Fruit fly (Drosophila melanogaster) whole organism, embryonic: ENCODE measurements around the gene CG4404.

Experiments used
- Atf3 ChIP-seq: fragments of 200-800 bp; sonication (Bioruptor generic); optimal IDR thresholded peaks from 3 replicates; lab custom pipeline; 2016; ENCODE audit warnings: missing biosample characterization, missing genetic modification characterization
- CG10366 ChIP-seq: fragments of 200-800 bp; sonication (Bioruptor generic); IDR thresholded peaks from 2 replicates; pipeline ENCODE4 v1.3.6; 2022; ENCODE audit warnings: missing biosample characterization, missing genetic modification characterization
- CG10543 ChIP-seq: fragments of 200-800 bp; sonication (Bioruptor generic); optimal IDR thresholded peaks from 3 replicates; lab custom pipeline; 2017; ENCODE audit warnings: missing biosample characterization, mild to moderate bottlenecking, missing genetic modification characterization, moderate library complexity
- CG11696 ChIP-seq: fragments of 200-800 bp; sonication (Bioruptor generic); IDR thresholded peaks from 2 replicates; pipeline ENCODE4 v1.3.6; 2022; ENCODE audit warnings: missing biosample characterization, missing genetic modification characterization
- CG13424 ChIP-seq: fragments of 200-800 bp; sonication (Bioruptor generic); optimal IDR thresholded peaks from 2 replicates; lab custom pipeline; 2019; ENCODE audit warnings: missing biosample characterization, mild to moderate bottlenecking, missing genetic modification characterization, moderate library complexity
- CG13624 ChIP-seq: fragments of 200-800 bp; sonication (Bioruptor generic); optimal IDR thresholded peaks from 2 replicates; lab custom pipeline; 2016; ENCODE audit warnings: missing biosample characterization, missing genetic modification characterization
- CG13775 ChIP-seq: fragments of 200-800 bp; sonication (Bioruptor generic); optimal IDR thresholded peaks from 3 replicates; lab custom pipeline; 2017; ENCODE audit warnings: missing biosample characterization, mild to moderate bottlenecking, missing genetic modification characterization
- CG14860 ChIP-seq: fragments of 200-800 bp; sonication (Bioruptor generic); IDR thresholded peaks from 3 replicates; pipeline ENCODE4 v1.3.6; 2022; ENCODE audit warnings: missing biosample characterization, missing genetic modification characterization; ENCODE audit not compliant: partially characterized antibody
- CG1529 ChIP-seq: fragments of 200-800 bp; sonication (Bioruptor generic); optimal IDR thresholded peaks from 3 replicates; lab custom pipeline; 2018; ENCODE audit warnings: missing biosample characterization, missing genetic modification characterization
- CG17612 ChIP-seq: fragments of 200-800 bp; sonication (Bioruptor generic); IDR thresholded peaks from 2 replicates; pipeline ENCODE4 v1.3.6; 2022; ENCODE audit warnings: missing biosample characterization, missing genetic modification characterization
- CG18619 ChIP-seq: fragments of 200-800 bp; sonication (Bioruptor generic); optimal IDR thresholded peaks from 3 replicates; lab custom pipeline; 2017; ENCODE audit warnings: missing biosample characterization, mild to moderate bottlenecking, missing genetic modification characterization
- CG30020 ChIP-seq: fragments of 200-800 bp; optimal IDR thresholded peaks from 2 replicates; lab custom pipeline; 2019; ENCODE audit warnings: missing biosample characterization, mild to moderate bottlenecking, missing genetic modification characterization, moderate library complexity
- CG30431 ChIP-seq: fragments of 200-800 bp; sonication (Bioruptor generic); optimal IDR thresholded peaks from 2 replicates; lab custom pipeline; 2017; ENCODE audit warnings: missing biosample characterization, missing genetic modification characterization
- CG32532 ChIP-seq: fragments of 200-800 bp; sonication (Bioruptor generic); IDR thresholded peaks from 2 replicates; pipeline ENCODE4 v1.3.6; 2022; ENCODE audit warnings: missing biosample characterization, missing genetic modification characterization
- CG34376 ChIP-seq: fragments of 200-800 bp; sonication (Bioruptor generic); optimal IDR thresholded peaks from 2 replicates; lab custom pipeline; 2018; ENCODE audit warnings: missing biosample characterization, mild to moderate bottlenecking, missing genetic modification characterization
- CG4820 ChIP-seq: fragments of 200-800 bp; sonication (Bioruptor generic); optimal IDR thresholded peaks from 3 replicates; lab custom pipeline; 2016; ENCODE audit warnings: missing biosample characterization, missing genetic modification characterization
- CG7745 ChIP-seq: fragments of 200-800 bp; sonication (Bioruptor generic); optimal IDR thresholded peaks from 2 replicates; lab custom pipeline; 2018; ENCODE audit warnings: missing biosample characterization, mild to moderate bottlenecking, missing genetic modification characterization, moderate library complexity
- CG7928 ChIP-seq: fragments of 200-800 bp; sonication (Bioruptor generic); optimal IDR thresholded peaks from 2 replicates; lab custom pipeline; 2017; ENCODE audit warnings: missing biosample characterization, mild to moderate bottlenecking, missing genetic modification characterization
- CG8281 ChIP-seq: fragments of 200-800 bp; sonication (Bioruptor generic); optimal IDR thresholded peaks from 2 replicates; lab custom pipeline; 2018; ENCODE audit warnings: missing biosample characterization, mild to moderate bottlenecking, missing genetic modification characterization, moderate library complexity
- CG9609 ChIP-seq: fragments of 200-800 bp; sonication (Bioruptor generic); optimal IDR thresholded peaks from 3 replicates; lab custom pipeline; 2016; ENCODE audit warnings: missing biosample characterization, missing genetic modification characterization
- CG9727 ChIP-seq: fragments of 200-800 bp; sonication (Bioruptor generic); optimal IDR thresholded peaks from 3 replicates; lab custom pipeline; 2017; ENCODE audit warnings: missing biosample characterization, mild to moderate bottlenecking, missing genetic modification characterization
- CHES-1-like ChIP-seq: fragments of 200-800 bp; sonication (Bioruptor generic); optimal IDR thresholded peaks from 2 replicates; lab custom pipeline; 2016; ENCODE audit warnings: missing biosample characterization, missing genetic modification characterization
- D19A ChIP-seq: fragments of 200-800 bp; optimal IDR thresholded peaks from 3 replicates; lab custom pipeline; 2019; ENCODE audit warnings: missing biosample characterization, mild to moderate bottlenecking, missing genetic modification characterization, moderate library complexity
- Doc2 ChIP-seq: fragments of 200-800 bp; sonication (Bioruptor generic); IDR thresholded peaks from 2 replicates; pipeline ENCODE4 v1.3.6; 2022; ENCODE audit warnings: missing biosample characterization, missing genetic modification characterization
- Fer2 ChIP-seq: fragments of 200-800 bp; sonication (Bioruptor generic); optimal IDR thresholded peaks from 2 replicates; lab custom pipeline; 2018; ENCODE audit warnings: missing biosample characterization, mild to moderate bottlenecking, missing genetic modification characterization, moderate library complexity
- HLHmδ ChIP-seq: fragments of 200-800 bp; sonication (Bioruptor generic); optimal IDR thresholded peaks from 2 replicates; lab custom pipeline; 2018; ENCODE audit warnings: missing biosample characterization, mild to moderate bottlenecking, missing genetic modification characterization, moderate library complexity
- Hand ChIP-seq: fragments of 200-800 bp; sonication (Bioruptor generic); optimal IDR thresholded peaks from 2 replicates; lab custom pipeline; 2017; ENCODE audit warnings: mild to moderate bottlenecking, missing biosample characterization, missing genetic modification reagents, missing genetic modification characterization
- Mes4 ChIP-seq: fragments of 200-800 bp; sonication (Bioruptor generic); optimal IDR thresholded peaks from 2 replicates; lab custom pipeline; 2016; ENCODE audit warnings: missing biosample characterization, missing genetic modification characterization
- NC2α ChIP-seq: fragments of 200-800 bp; sonication (Bioruptor generic); optimal IDR thresholded peaks from 2 replicates; lab custom pipeline; 2016; ENCODE audit warnings: missing biosample characterization, missing genetic modification characterization
- NK7.1 ChIP-seq: fragments of 200-800 bp; sonication (Bioruptor generic); optimal IDR thresholded peaks from 3 replicates; lab custom pipeline; 2016; ENCODE audit warnings: missing biosample characterization, missing genetic modification characterization
- NfI ChIP-seq: fragments of 200-800 bp; sonication (Bioruptor generic); optimal IDR thresholded peaks from 3 replicates; lab custom pipeline; 2018; ENCODE audit warnings: missing biosample characterization, mild to moderate bottlenecking, missing genetic modification characterization, moderate library complexity
- Six4 ChIP-seq: fragments of 200-800 bp; sonication (Bioruptor generic); optimal IDR thresholded peaks from 2 replicates; lab custom pipeline; 2016; ENCODE audit warnings: missing biosample characterization, missing genetic modification characterization
- amos ChIP-seq: fragments of 200-800 bp; sonication (Bioruptor generic); IDR thresholded peaks from 2 replicates; pipeline ENCODE4 v1.3.6; 2022; ENCODE audit warnings: missing biosample characterization, missing genetic modification characterization; ENCODE audit not compliant: partially characterized antibody
- aop ChIP-seq: fragments of 200-800 bp; sonication (Bioruptor generic); IDR thresholded peaks from 2 replicates; pipeline ENCODE4 v1.3.6; 2022; ENCODE audit warnings: missing biosample characterization, missing genetic modification characterization
- ara ChIP-seq: fragments of 200-800 bp; sonication (Bioruptor generic); IDR thresholded peaks from 2 replicates; pipeline ENCODE4 v1.3.6; 2022; ENCODE audit warnings: missing biosample characterization, missing genetic modification characterization
- ase ChIP-seq: fragments of 200-800 bp; sonication (Bioruptor generic); IDR thresholded peaks from 3 replicates; pipeline ENCODE4 v1.3.6; 2022; ENCODE audit warnings: missing biosample characterization, missing genetic modification characterization
- btn ChIP-seq: fragments of 200-800 bp; sonication (Bioruptor generic); optimal IDR thresholded peaks from 2 replicates; lab custom pipeline; 2016; ENCODE audit warnings: missing biosample characterization, missing genetic modification characterization
- crp ChIP-seq, 2 experiments: fragments of 200-800 bp; sonication (Bioruptor generic); optimal IDR thresholded peaks; 2 replicates in 1 of 2; 3 replicates in 1 of 2; lab custom pipeline; 2017; ENCODE audit warnings: missing biosample characterization in 2 of 2, missing genetic modification characterization in 2 of 2, mild to moderate bottlenecking in 1 of 2, moderate library complexity in 1 of 2
- dati ChIP-seq: fragments of 200-800 bp; sonication (Bioruptor generic); IDR thresholded peaks from 2 replicates; pipeline ENCODE4 v1.3.6; 2022; ENCODE audit warnings: missing biosample characterization, missing genetic modification characterization
- disco-r ChIP-seq: fragments of 200-800 bp; sonication (Bioruptor generic); optimal IDR thresholded peaks from 2 replicates; lab custom pipeline; 2016; ENCODE audit warnings: missing biosample characterization, missing genetic modification characterization
- dmrt99B ChIP-seq: fragments of 200-800 bp; sonication (Bioruptor generic); optimal IDR thresholded peaks from 2 replicates; lab custom pipeline; 2018; ENCODE audit warnings: missing biosample characterization, mild to moderate bottlenecking, missing genetic modification characterization, moderate library complexity
- inv ChIP-seq: fragments of 200-800 bp; sonication (Bioruptor generic); IDR thresholded peaks from 2 replicates; pipeline ENCODE4 v1.3.6; 2022; ENCODE audit warnings: missing biosample characterization, missing genetic modification characterization; ENCODE audit not compliant: partially characterized antibody
- ken ChIP-seq: fragments of 200-800 bp; sonication (Bioruptor generic); IDR thresholded peaks from 3 replicates; pipeline ENCODE4 v1.3.6; 2022; ENCODE audit warnings: missing biosample characterization, missing genetic modification characterization
- knrl ChIP-seq: fragments of 200-800 bp; sonication (Bioruptor generic); IDR thresholded peaks from 3 replicates; pipeline ENCODE4 v1.3.6; 2022; ENCODE audit warnings: missing biosample characterization, missing genetic modification characterization; ENCODE audit not compliant: partially characterized antibody
- pita ChIP-seq: fragments of 200-800 bp; sonication (Bioruptor generic); optimal IDR thresholded peaks from 2 replicates; lab custom pipeline; 2017; ENCODE audit warnings: missing biosample characterization, mild to moderate bottlenecking, missing genetic modification characterization
- row ChIP-seq: fragments of 200-800 bp; sonication (Bioruptor generic); IDR thresholded peaks from 3 replicates; pipeline ENCODE4 v1.3.6; 2022; ENCODE audit warnings: missing biosample characterization, missing genetic modification characterization
- run ChIP-seq: fragments of 200-800 bp; sonication (Bioruptor generic); optimal IDR thresholded peaks from 3 replicates; lab custom pipeline; 2018; ENCODE audit warnings: missing biosample characterization, mild to moderate bottlenecking, missing genetic modification characterization
- scrt ChIP-seq: fragments of 200-800 bp; sonication (Bioruptor generic); optimal IDR thresholded peaks from 2 replicates; lab custom pipeline; 2018; ENCODE audit warnings: missing biosample characterization, mild to moderate bottlenecking, missing genetic modification characterization, moderate library complexity
- shn ChIP-seq: fragments of 200-800 bp; sonication (Bioruptor generic); optimal IDR thresholded peaks from 3 replicates; lab custom pipeline; 2016; ENCODE audit warnings: missing biosample characterization, missing genetic modification characterization
- sqz ChIP-seq: fragments of 200-800 bp; sonication (Bioruptor generic); optimal IDR thresholded peaks from 3 replicates; lab custom pipeline; 2018; ENCODE audit warnings: missing biosample characterization, mild to moderate bottlenecking, missing genetic modification characterization
- zfh2 ChIP-seq: fragments of 200-800 bp; sonication (Bioruptor generic); optimal IDR thresholded peaks from 2 replicates; lab custom pipeline; 2016; ENCODE audit warnings: missing biosample characterization, missing genetic modification characterization

The CG4404 gene

dm6 chrX:12903099-12903616, 2.7 kb downstream of the CG4404 start, which contains the start of gene Flad1 (continued):
- TF ChIP-seq CG10366 (GFP tag; lab: Robert Waterston, UW) (no peak), scrt (no peak), Doc2 (GFP tag; lab: Robert Waterston, UW) (no peak), CG1529 (no peak), CG9609 (GFP tag; lab: Kevin White, UChicago) (no peak), Six4 (no peak), Hand (no peak), Atf3 (GFP tag; lab: Kevin White, UChicago) (no peak), dati (GFP tag; lab: Robert Waterston, UW) (no peak), NC2α (GFP tag; lab: Kevin White, UChicago) (no peak), pita (GFP tag; lab: Kevin White, UChicago) (no peak), row (0 out of 3 replicates have a peak, but pooled peaks have one; percentile 12), CG30020 (tag; lab: Kevin White, UChicago) (no peak), CG13424 (no peak), NfI (no peak), CHES-1-like (GFP tag; lab: Kevin White, UChicago) (no peak), run (tag; lab: Kevin White, UChicago) (no peak), CG13624 (no peak), CG30431 (GFP tag; lab: Kevin White, UChicago) (no peak), knrl (peak; percentile 51; the same call in 2 of the 3 replicates), dmrt99B (tag; lab: Kevin White, UChicago) (no peak), CG14860 (GFP tag; lab: Robert Waterston, UW) (no peak), CG17612 (no peak), CG4820 (no peak), CG9727 (GFP tag; lab: Kevin White, UChicago) (no peak), ara (GFP tag; lab: Robert Waterston, UW) (no peak), ken (GFP tag; lab: Robert Waterston, UW) (no peak), CG18619 (no peak), CG8281 (no peak), D19A (no peak), NK7.1 (no peak), inv (GFP tag; lab: Robert Waterston, UW) (0 out of 2 replicates have a peak, but pooled peaks have one; percentile 28), CG32532 (GFP tag; lab: Robert Waterston, UW) (no peak), btn (GFP tag; lab: Kevin White, UChicago) (no peak), Mes4 (GFP tag; lab: Kevin White, UChicago) (no peak), crp (GFP tag; optimal IDR thresholded peaks at IDR 0.05; lab: Kevin White, UChicago) (peak; percentile 0 to 87), shn (GFP tag; lab: Kevin White, UChicago) (no peak), CG7928 (GFP tag; lab: Kevin White, UChicago) (no peak), CG10543 (peak; percentile 44), sqz (GFP tag; lab: Kevin White, UChicago) (peak; percentile 68), CG7745 (no peak), aop (GFP tag; lab: Robert Waterston, UW) (no peak), amos (GFP tag; lab: Robert Waterston, UW) (peak; percentile 57; the same call in 1 of the 2 replicates), zfh2 (GFP tag; lab: Kevin White, UChicago) (no peak), CG34376 (GFP tag; lab: Kevin White, UChicago) (peak; percentile 48), HLHmδ (GFP tag; lab: Kevin White, UChicago) (no peak), CG13775 (GFP tag; lab: Kevin White, UChicago) (no peak), ase (no peak), CG11696 (GFP tag; lab: Robert Waterston, UW) (no peak), Fer2 (tag; lab: Kevin White, UChicago) (no peak), disco-r (GFP tag; lab: Kevin White, UChicago) (no peak)
